1 fruit fly cellular context compared by ENCODE assay signal in genomic region chr3R:31053784-31054221, dm6.
TF ChIP-seq lines count a peak whose summit lies in the region.

Gene Chchd3, minus strand, starts transcription at chr3R:31053915.

TF ChIP-seq in whole organism, embryonic, 481 proteins besides CTCF, POLR2A, EP300 and RAD21 (continued from another document and continues in another):
- TF ChIP-seq CG34376 (GFP tag; optimal IDR thresholded peaks at IDR 0.05; lab: Kevin White, UChicago) (no peak), CG2202 (tag; optimal IDR thresholded peaks at IDR 0.05; lab: Kevin White, UChicago) (no peak), C15 (GFP tag; IDR thresholded peaks at IDR 0.05; lab: Robert Waterston, UW) (no peak), Sry-δ (GFP tag; optimal IDR thresholded peaks at IDR 0.05; lab: Kevin White, UChicago) (peak; percentile 67), CG8944 (GFP tag; optimal IDR thresholded peaks at IDR 0.05; lab: Kevin White, UChicago) (peak; percentile 37), jigr1 (GFP tag; IDR thresholded peaks at IDR 0.05; lab: Robert Waterston, UW) (no peak), inv (GFP tag; IDR thresholded peaks at IDR 0.05; lab: Robert Waterston, UW; ENCODE audit: partially characterized antibody) (peak; percentile 18; the same call in 1 of the 2 replicates), CG18011 (GFP tag; optimal IDR thresholded peaks at IDR 0.05; lab: Kevin White, UChicago) (no peak), wdn (GFP tag; IDR thresholded peaks at IDR 0.05; lab: Robert Waterston, UW) (no peak), hth (optimal IDR thresholded peaks at IDR 0.05; lab: Kevin White, UChicago) (no peak), CG7987 (GFP tag; optimal IDR thresholded peaks at IDR 0.05; lab: Kevin White, UChicago) (peak; percentile 3), fd64A (GFP tag; optimal IDR thresholded peaks at IDR 0.05; lab: Kevin White, UChicago) (no peak), pho (GFP tag; optimal IDR thresholded peaks at IDR 0.05; lab: Kevin White, UChicago) (no peak), Oli (tag; optimal IDR thresholded peaks at IDR 0.05; lab: Kevin White, UChicago) (no peak), CG13775 (GFP tag; optimal IDR thresholded peaks at IDR 0.05; lab: Kevin White, UChicago) (peak; percentile 25), Abd-B (GFP tag; optimal IDR thresholded peaks at IDR 0.05; lab: Kevin White, UChicago) (no peak), CG17359 (tag; optimal IDR thresholded peaks at IDR 0.05; lab: Kevin White, UChicago) (no peak), CG8089 (GFP tag; optimal IDR thresholded peaks at IDR 0.05; lab: Kevin White, UChicago) (no peak), bsh (GFP tag; optimal IDR thresholded peaks at IDR 0.05; lab: Kevin White, UChicago) (no peak), CG4707 (GFP tag; optimal IDR thresholded peaks at IDR 0.05; lab: Kevin White, UChicago) (no peak), E2f1 (GFP tag; IDR thresholded peaks at IDR 0.05; lab: Robert Waterston, UW) (no peak), NK7.1 (GFP tag; optimal IDR thresholded peaks at IDR 0.05; lab: Kevin White, UChicago) (no peak), trem (tag; optimal IDR thresholded peaks at IDR 0.05; lab: Kevin White, UChicago) (peak; percentile 40), crol (GFP tag; IDR thresholded peaks at IDR 0.05; lab: Robert Waterston, UW) (no peak), CG15696 (tag; optimal IDR thresholded peaks at IDR 0.05; lab: Kevin White, UChicago) (no peak), hb (GFP tag; IDR thresholded peaks at IDR 0.05; lab: Robert Waterston, UW; ENCODE audit: partially characterized antibody) (no peak), dimm (GFP tag; IDR thresholded peaks at IDR 0.05; lab: Robert Waterston, UW) (no peak), Hr39 (optimal IDR thresholded peaks at IDR 0.05; lab: Kevin White, UChicago) (no peak), Bdp1 (GFP tag; optimal IDR thresholded peaks at IDR 0.05; lab: Kevin White, UChicago) (peak; percentile 8), dmrt11E (tag; optimal IDR thresholded peaks at IDR 0.05; lab: Kevin White, UChicago) (no peak), lov (optimal IDR thresholded peaks at IDR 0.05; lab: Kevin White, UChicago) (no peak), lov (GFP tag; IDR thresholded peaks at IDR 0.05; lab: Robert Waterston, UW) (peak; percentile 16; the same call in 1 of the 3 replicates), CG14050 (GFP tag; IDR thresholded peaks at IDR 0.05; lab: Robert Waterston, UW) (no peak), slou (GFP tag; optimal IDR thresholded peaks at IDR 0.05; lab: Kevin White, UChicago) (no peak), CG1024 (GFP tag; IDR thresholded peaks at IDR 0.05; lab: Robert Waterston, UW) (no peak), CG11456 (GFP tag; IDR thresholded peaks at IDR 0.05; lab: Robert Waterston, UW) (no peak), aop (GFP tag; IDR thresholded peaks at IDR 0.05; lab: Robert Waterston, UW) (no peak), Ets65A (GFP tag; lab: Kevin White, UChicago) (no peak), esg (GFP tag; conservative IDR thresholded peaks at IDR 0.05; lab: Robert Waterston, UW) (no peak), gsb-n (tag; optimal IDR thresholded peaks at IDR 0.05; lab: Kevin White, UChicago) (no peak), CG6854 (GFP tag; optimal IDR thresholded peaks at IDR 0.05; lab: Kevin White, UChicago) (no peak), GATAe (GFP tag; conservative IDR thresholded peaks at IDR 0.05; lab: Robert Waterston, UW) (no peak), CG10321 (GFP tag; IDR thresholded peaks at IDR 0.05; lab: Robert Waterston, UW) (no peak), Meics (GFP tag; optimal IDR thresholded peaks at IDR 0.05; lab: Kevin White, UChicago) (no peak), tup (GFP tag; optimal IDR thresholded peaks at IDR 0.05; lab: Kevin White, UChicago) (no peak), da (GFP tag; optimal IDR thresholded peaks at IDR 0.05; lab: Kevin White, UChicago) (no peak), CG3838 (GFP tag; optimal IDR thresholded peaks at IDR 0.05; lab: Kevin White, UChicago) (no peak), cato (GFP tag; optimal IDR thresholded peaks at IDR 0.05; lab: Kevin White, UChicago; ENCODE audit: borderline replicate concordance) (no peak), CG8765 (GFP tag; IDR thresholded peaks at IDR 0.05; lab: Robert Waterston, UW) (no peak), Dad (GFP tag; optimal IDR thresholded peaks at IDR 0.05; lab: Kevin White, UChicago) (no peak), gfzf (GFP tag; optimal IDR thresholded peaks at IDR 0.05; lab: Kevin White, UChicago) (peak; percentile 92), Hey (tag; optimal IDR thresholded peaks at IDR 0.05; lab: Kevin White, UChicago) (no peak), lbe (GFP tag; optimal IDR thresholded peaks at IDR 0.05; lab: Kevin White, UChicago) (no peak), Optix (GFP tag; IDR thresholded peaks at IDR 0.05; lab: Robert Waterston, UW) (no peak), CG13894 (tag; optimal IDR thresholded peaks at IDR 0.05; lab: Kevin White, UChicago) (peak; percentile 46), sens (GFP tag; lab: Kevin White, UChicago) (peak; percentile 86), gcm (GFP tag; optimal IDR thresholded peaks at IDR 0.05; lab: Kevin White, UChicago) (no peak), scrt (GFP tag; optimal IDR thresholded peaks at IDR 0.05; lab: Kevin White, UChicago) (no peak), Xrp1 (GFP tag; IDR thresholded peaks at IDR 0.05; lab: Robert Waterston, UW) (no peak), Adf1 (GFP tag; IDR thresholded peaks at IDR 0.05; lab: Robert Waterston, UW) (no peak), CG1233 (GFP tag; optimal IDR thresholded peaks at IDR 0.05; lab: Kevin White, UChicago) (no peak), gt (GFP tag; IDR thresholded peaks at IDR 0.05; lab: Robert Waterston, UW) (no peak), CG9215 (GFP tag; IDR thresholded peaks at IDR 0.05; lab: Robert Waterston, UW) (no peak), PHDP (tag; optimal IDR thresholded peaks at IDR 0.05; lab: Kevin White, UChicago) (no peak), vvl (GFP tag; IDR thresholded peaks at IDR 0.05; lab: Robert Waterston, UW) (peak; percentile 57), cad (GFP tag; optimal IDR thresholded peaks at IDR 0.05; lab: Kevin White, UChicago) (no peak), Mes4 (GFP tag; optimal IDR thresholded peaks at IDR 0.05; lab: Kevin White, UChicago) (no peak), Jarid2 (GFP tag; optimal IDR thresholded peaks at IDR 0.05; lab: Kevin White, UChicago) (no peak), Eip74EF (GFP tag; optimal IDR thresholded peaks at IDR 0.05; lab: Kevin White, UChicago) (no peak), HmgD (GFP tag; optimal IDR thresholded peaks at IDR 0.05; lab: Kevin White, UChicago) (peak; percentile 33), ind (GFP tag; optimal IDR thresholded peaks at IDR 0.05; lab: Kevin White, UChicago) (no peak), CG11085 (GFP tag; IDR thresholded peaks at IDR 0.05; lab: Robert Waterston, UW) (no peak), CG17385 (GFP tag; optimal IDR thresholded peaks at IDR 0.05; lab: Kevin White, UChicago) (no peak), cwo (GFP tag; optimal IDR thresholded peaks at IDR 0.05; lab: Kevin White, UChicago) (no peak), B-H2 (GFP tag; optimal IDR thresholded peaks at IDR 0.05; lab: Kevin White, UChicago) (no peak), CG3407 (GFP tag; optimal IDR thresholded peaks at IDR 0.05; lab: Kevin White, UChicago) (no peak), CG10979 (tag; optimal IDR thresholded peaks at IDR 0.05; lab: Kevin White, UChicago) (peak; percentile 6), schlank (tag; optimal IDR thresholded peaks at IDR 0.05; lab: Kevin White, UChicago) (no peak), Ravus (GFP tag; IDR thresholded peaks at IDR 0.05; lab: Robert Waterston, UW) (no peak), insv (GFP tag; optimal IDR thresholded peaks at IDR 0.05; lab: Kevin White, UChicago) (no peak), CG17328 (GFP tag; IDR thresholded peaks at IDR 0.05; lab: Robert Waterston, UW) (no peak), CG2199 (GFP tag; IDR thresholded peaks at IDR 0.05; lab: Robert Waterston, UW) (no peak), gsb (GFP tag; IDR thresholded peaks at IDR 0.05; lab: Robert Waterston, UW) (no peak), Med (GFP tag; lab: Kevin White, UChicago) (peak; percentile 80), chinmo (GFP tag; IDR thresholded peaks at IDR 0.05; lab: Robert Waterston, UW; ENCODE audit: partially characterized antibody) (0 out of 4 replicates have a peak, but pooled peaks have one; percentile 9), CG34224 (GFP tag; IDR thresholded peaks at IDR 0.05; lab: Robert Waterston, UW; ENCODE audit: partially characterized antibody) (peak; percentile 31; the same call in 2 of the 3 replicates), sug (tag; optimal IDR thresholded peaks at IDR 0.05; lab: Kevin White, UChicago) (peak; percentile 6), CG13296 (GFP tag; optimal IDR thresholded peaks at IDR 0.05; lab: Kevin White, UChicago) (no peak), dm (GFP tag; optimal IDR thresholded peaks at IDR 0.05; lab: Kevin White, UChicago) (no peak), CG8281 (tag; optimal IDR thresholded peaks at IDR 0.05; lab: Kevin White, UChicago) (no peak), chif (GFP tag; optimal IDR thresholded peaks at IDR 0.05; lab: Kevin White, UChicago) (no peak), shn (GFP tag; optimal IDR thresholded peaks at IDR 0.05; lab: Kevin White, UChicago) (peak; percentile 3), zfh2 (GFP tag; optimal IDR thresholded peaks at IDR 0.05; lab: Kevin White, UChicago) (peak; percentile 35), zf30C (GFP tag; optimal IDR thresholded peaks at IDR 0.05; lab: Kevin White, UChicago) (no peak), B-H1 (GFP tag; IDR thresholded peaks at IDR 0.05; lab: Robert Waterston, UW) (no peak), Hmx (GFP tag; optimal IDR thresholded peaks at IDR 0.05; lab: Kevin White, UChicago) (no peak), CG10654 (GFP tag; optimal IDR thresholded peaks at IDR 0.05; lab: Kevin White, UChicago) (no peak), CG18476 (GFP tag; optimal IDR thresholded peaks at IDR 0.05; lab: Kevin White, UChicago) (no peak), CG7928 (GFP tag; optimal IDR thresholded peaks at IDR 0.05; lab: Kevin White, UChicago) (peak; percentile 93), grn (GFP tag; optimal IDR thresholded peaks at IDR 0.05; lab: Kevin White, UChicago) (no peak), CHES-1-like (GFP tag; optimal IDR thresholded peaks at IDR 0.05; lab: Kevin White, UChicago) (peak; percentile 48), CG6689 (GFP tag; IDR thresholded peaks at IDR 0.05; lab: Robert Waterston, UW) (no peak), CG11093 (GFP tag; IDR thresholded peaks at IDR 0.05; lab: Robert Waterston, UW) (no peak), CG9609 (GFP tag; optimal IDR thresholded peaks at IDR 0.05; lab: Kevin White, UChicago) (peak; percentile 10), tgo (GFP tag; IDR thresholded peaks at IDR 0.05; lab: Robert Waterston, UW) (no peak), HmgZ (tag; optimal IDR thresholded peaks at IDR 0.05; lab: Kevin White, UChicago) (peak; percentile 38), sens-2 (GFP tag; IDR thresholded peaks at IDR 0.05; lab: Robert Waterston, UW) (no peak), stc (GFP tag; IDR thresholded peaks at IDR 0.05; lab: Robert Waterston, UW) (no peak), CG7271 (tag; optimal IDR thresholded peaks at IDR 0.05; lab: Kevin White, UChicago) (no peak), Rx (GFP tag; IDR thresholded peaks at IDR 0.05; lab: Robert Waterston, UW) (no peak), Taf1 (GFP tag; IDR thresholded peaks at IDR 0.05; lab: Robert Waterston, UW) (no peak), Aef1 (GFP tag; IDR thresholded peaks at IDR 0.05; lab: Robert Waterston, UW) (no peak), Usf (GFP tag; optimal IDR thresholded peaks at IDR 0.05; lab: Kevin White, UChicago) (no peak), odd (GFP tag; optimal IDR thresholded peaks at IDR 0.05; lab: Kevin White, UChicago) (no peak), CG4404 (GFP tag; IDR thresholded peaks at IDR 0.05; lab: Robert Waterston, UW) (no peak), Scr (GFP tag; IDR thresholded peaks at IDR 0.05; lab: Robert Waterston, UW; ENCODE audit: partially characterized antibody) (0 out of 2 replicates have a peak, but pooled peaks have one; percentile 31), Bteb2 (GFP tag; optimal IDR thresholded peaks at IDR 0.05; lab: Kevin White, UChicago) (no peak), Pdp1 (GFP tag; optimal IDR thresholded peaks at IDR 0.05; lab: Kevin White, UChicago) (peak; percentile 1 to 79), H2.0 (GFP tag; IDR thresholded peaks at IDR 0.05; lab: Robert Waterston, UW) (no peak), Side (GFP tag; optimal IDR thresholded peaks at IDR 0.05; lab: Kevin White, UChicago) (no peak), CG17186 (GFP tag; optimal IDR thresholded peaks at IDR 0.05; lab: Kevin White, UChicago) (peak; percentile 21), CG33557 (GFP tag; optimal IDR thresholded peaks at IDR 0.05; lab: Kevin White, UChicago) (peak; percentile 1), ssp (GFP tag; IDR thresholded peaks at IDR 0.05; lab: Robert Waterston, UW) (no peak), trh (GFP tag; optimal IDR thresholded peaks at IDR 0.05; lab: Kevin White, UChicago) (no peak), danr (GFP tag; IDR thresholded peaks at IDR 0.05; lab: Robert Waterston, UW) (no peak), CG10274 (GFP tag; optimal IDR thresholded peaks at IDR 0.05; lab: Kevin White, UChicago) (no peak), CG12236 (GFP tag; optimal IDR thresholded peaks at IDR 0.05; lab: Kevin White, UChicago) (peak; percentile 7), ap (GFP tag; IDR thresholded peaks at IDR 0.05; lab: Robert Waterston, UW) (no peak), onecut (GFP tag; IDR thresholded peaks at IDR 0.05; lab: Robert Waterston, UW) (no peak), CG6791 (GFP tag; IDR thresholded peaks at IDR 0.05; lab: Robert Waterston, UW; ENCODE audit: partially characterized antibody) (peak; percentile 44; the same call in 2 of the 3 replicates), gro (GFP tag; optimal IDR thresholded peaks at IDR 0.05; lab: Kevin White, UChicago) (no peak), sna (GFP tag; IDR thresholded peaks at IDR 0.05; lab: Robert Waterston, UW; ENCODE audit: partially characterized antibody) (no peak), Atf-2 (GFP tag; optimal IDR thresholded peaks at IDR 0.05; lab: Kevin White, UChicago) (no peak), br (optimal IDR thresholded peaks at IDR 0.05; lab: Kevin White, UChicago) (no peak), tna (GFP tag; IDR thresholded peaks at IDR 0.05; lab: Robert Waterston, UW; ENCODE audit: partially characterized antibody) (no peak), row (GFP tag; IDR thresholded peaks at IDR 0.05; lab: Robert Waterston, UW) (peak; percentile 69), NFAT (GFP tag; IDR thresholded peaks at IDR 0.05; lab: Robert Waterston, UW) (peak; percentile 20; the same call in 1 of the 2 replicates), NC2β (GFP tag; optimal IDR thresholded peaks at IDR 0.05; lab: Kevin White, UChicago) (no peak), CG7357 (GFP tag; IDR thresholded peaks at IDR 0.05; lab: Robert Waterston, UW) (no peak)
